Worm (Caenorhabditis elegans): ENCODE measurements around the gene C29A12.22.

The C29A12.22 gene

ce11 chrV:10858340-10858739 is 46.5 kb downstream of the C29A12.22 start:
- TF ChIP-seq atf-7 (tag; optimal IDR thresholded peaks at IDR 0.05) (peak; percentile 54), B0019.2 (GFP tag; conservative IDR thresholded peaks at IDR 0.05) (no peak), lag-1 (GFP tag; IDR thresholded peaks at IDR 0.05) (no peak), B0261.1 (tag; optimal IDR thresholded peaks at IDR 0.05) (no peak), mcd-1 (GFP tag; IDR thresholded peaks at IDR 0.05) (0 out of 2 replicates have a peak, but pooled peaks have one; percentile 30), lin-26 (GFP tag; IDR thresholded peaks at IDR 0.05) (0 out of 2 replicates have a peak, but pooled peaks have one; percentile 49), egrh-3 (GFP tag; IDR thresholded peaks at IDR 0.05) (peak; percentile 66), fkh-3 (tag; optimal IDR thresholded peaks at IDR 0.05) (no peak), F39B2.1 (GFP tag; IDR thresholded peaks at IDR 0.05) (no peak), sea-2 (GFP tag; IDR thresholded peaks at IDR 0.05) (no peak), pbrm-1 (GFP tag; IDR thresholded peaks at IDR 0.05) (no peak), F33H1.4 (GFP tag; IDR thresholded peaks at IDR 0.05) (no peak), snpc-1.3 (tag; optimal IDR thresholded peaks at IDR 0.05; ENCODE audit: insufficient read depth) (no peak), ztf-22 (GFP tag; optimal IDR thresholded peaks at IDR 0.05) (peak; percentile 39), ccch-3 (GFP tag; optimal IDR thresholded peaks at IDR 0.05) (no peak), dox-1 (GFP tag; IDR thresholded peaks at IDR 0.05) (peak; percentile 63; the same call in 1 of the 2 replicates), ztf-26 (tag; optimal IDR thresholded peaks at IDR 0.05) (peak; percentile 34), madf-6 (GFP tag; IDR thresholded peaks at IDR 0.05) (no peak), ztf-18 (tag; optimal IDR thresholded peaks at IDR 0.05) (no peak), let-607 (tag; optimal IDR thresholded peaks at IDR 0.05) (peak in 1 of 2 experiments; percentile 21), F55B11.4 (tag; optimal IDR thresholded peaks at IDR 0.05; ENCODE audit: borderline replicate concordance, insufficient read depth) (no peak), dpff-1 (tag; optimal IDR thresholded peaks at IDR 0.05) (no peak), F22D6.2 (tag; optimal IDR thresholded peaks at IDR 0.05) (no peak), tbp1 (GFP tag; optimal IDR thresholded peaks at IDR 0.05) (peak; percentile 3), madf-10 (tag; optimal IDR thresholded peaks at IDR 0.05) (peak; percentile 57), mel-28 (tag; optimal IDR thresholded peaks at IDR 0.05; ENCODE audit: borderline replicate concordance) (no peak), F23B12.7 (tag; optimal IDR thresholded peaks at IDR 0.05; ENCODE audit: insufficient read depth) (no peak), chd-7 (tag; optimal IDR thresholded peaks at IDR 0.05) (peak; percentile 80), athp-1 (tag; optimal IDR thresholded peaks at IDR 0.05) (no peak), lin-40 (tag; optimal IDR thresholded peaks at IDR 0.05) (peak; percentile 67), ztf-6 (GFP tag; IDR thresholded peaks at IDR 0.05) (no peak), unc-62 (GFP tag; optimal IDR thresholded peaks at IDR 0.05) (no peak), ztf-3 (GFP tag; optimal IDR thresholded peaks at IDR 0.05) (no peak), lin-54 (GFP tag; optimal IDR thresholded peaks at IDR 0.05) (peak; percentile 52), nhr-80 (tag; optimal IDR thresholded peaks at IDR 0.05) (peak; percentile 14), snpc-1.1 (tag; optimal IDR thresholded peaks at IDR 0.05; ENCODE audit: insufficient read depth) (no peak), gei-17 (GFP tag; optimal IDR thresholded peaks at IDR 0.05) (peak; percentile 17), lsy-27 (tag; optimal IDR thresholded peaks at IDR 0.05; ENCODE audit: borderline replicate concordance, insufficient read depth) (no peak), aptf-2 (GFP tag; conservative IDR thresholded peaks at IDR 0.05) (no peak), ceh-40 (GFP tag; IDR thresholded peaks at IDR 0.05) (no peak), hmg-1.2 (GFP tag; IDR thresholded peaks at IDR 0.05) (peak; percentile 50; the same call in 1 of the 2 replicates), snpc-4 (GFP tag; optimal IDR thresholded peaks at IDR 0.05) (no peak), snpc-4 (tag; optimal IDR thresholded peaks at IDR 0.05) (peak in 3 of 4 experiments; percentile 4 to 31 (median 8)), B0336.3 (GFP tag; IDR thresholded peaks at IDR 0.05) (0 out of 2 replicates have a peak, but pooled peaks have one; percentile 52), lir-1 (GFP tag; conservative IDR thresholded peaks at IDR 0.05) (no peak), Y79H2A.3 (GFP tag; conservative IDR thresholded peaks at IDR 0.05) (no peak), K11D2.4 (GFP tag; IDR thresholded peaks at IDR 0.05) (peak; percentile 72; the same call in 1 of the 2 replicates), zim-3 (tag; optimal IDR thresholded peaks at IDR 0.05) (no peak)

Measured in whole organism, young adult.